Fruit fly (Drosophila melanogaster) whole organism, embryonic: Measurements from ENCODE around the gene CG31855.

ENCODE experiments used
- Abd-B ChIP-seq: fragments of 200-800 bp; sonication (Bioruptor generic); optimal IDR thresholded peaks from 2 replicates; lab custom pipeline; 2018; ENCODE audit warnings: missing biosample characterization, mild to moderate bottlenecking, missing genetic modification characterization, moderate library complexity
- BEAF-32 ChIP-seq: fragments of 200-800 bp; sonication (Bioruptor generic); optimal IDR thresholded peaks from 3 replicates; lab custom pipeline; 2017; ENCODE audit warnings: missing biosample characterization, missing genetic modification characterization, mild to moderate bottlenecking, moderate library complexity, missing genetic modification reagents
- Bgb ChIP-seq: fragments of 200-800 bp; sonication (Bioruptor generic); IDR thresholded peaks from 2 replicates; pipeline ENCODE4 v1.3.6; 2022; ENCODE audit warnings: missing biosample characterization, missing genetic modification characterization; ENCODE audit not compliant: partially characterized antibody
- Bteb2 ChIP-seq: fragments of 200-800 bp; sonication (Bioruptor generic); optimal IDR thresholded peaks from 2 replicates; lab custom pipeline; 2016; ENCODE audit warnings: missing biosample characterization, missing genetic modification characterization
- CG10267 ChIP-seq: fragments of 200-800 bp; sonication (Bioruptor generic); optimal IDR thresholded peaks from 2 replicates; lab custom pipeline; 2018; ENCODE audit warnings: missing biosample characterization, mild to moderate bottlenecking, missing genetic modification characterization, moderate library complexity
- CG12155 ChIP-seq: fragments of 200-800 bp; sonication (Bioruptor generic); optimal IDR thresholded peaks from 3 replicates; lab custom pipeline; 2016; ENCODE audit warnings: missing biosample characterization, missing genetic modification characterization
- CG12659 ChIP-seq: fragments of 200-800 bp; sonication (Bioruptor generic); optimal IDR thresholded peaks from 3 replicates; lab custom pipeline; 2017; ENCODE audit warnings: mild to moderate bottlenecking, missing biosample characterization, missing genetic modification reagents, missing genetic modification characterization
- CG12942 ChIP-seq: fragments of 200-800 bp; sonication (Bioruptor generic); optimal IDR thresholded peaks from 3 replicates; lab custom pipeline; 2016; ENCODE audit warnings: missing biosample characterization, missing genetic modification characterization
- CG13287 ChIP-seq: fragments of 200-800 bp; sonication (Bioruptor generic); IDR thresholded peaks from 2 replicates; pipeline ENCODE4 v1.3.6; 2022; ENCODE audit warnings: missing biosample characterization, missing genetic modification characterization; ENCODE audit not compliant: partially characterized antibody
- CG13775 ChIP-seq: fragments of 200-800 bp; sonication (Bioruptor generic); optimal IDR thresholded peaks from 3 replicates; lab custom pipeline; 2017; ENCODE audit warnings: missing biosample characterization, mild to moderate bottlenecking, missing genetic modification characterization
- CG14710 ChIP-seq: fragments of 200-800 bp; sonication (Bioruptor generic); optimal IDR thresholded peaks from 3 replicates; lab custom pipeline; 2019; ENCODE audit warnings: missing biosample characterization, mild to moderate bottlenecking, missing genetic modification characterization, moderate library complexity
- CG15696 ChIP-seq: fragments of 200-800 bp; sonication (Bioruptor generic); optimal IDR thresholded peaks from 2 replicates; lab custom pipeline; 2019; ENCODE audit warnings: missing biosample characterization, mild to moderate bottlenecking, missing genetic modification characterization, moderate library complexity
- CG1602 ChIP-seq: fragments of 200-800 bp; sonication (Bioruptor generic); optimal IDR thresholded peaks from 3 replicates; lab custom pipeline; 2016; ENCODE audit warnings: missing biosample characterization, missing genetic modification characterization
- CG17912 ChIP-seq: fragments of 200-800 bp; sonication (Bioruptor generic); optimal IDR thresholded peaks from 2 replicates; lab custom pipeline; 2018; ENCODE audit warnings: missing biosample characterization, mild to moderate bottlenecking, missing genetic modification characterization
- CG1792 ChIP-seq: fragments of 200-800 bp; sonication (Bioruptor generic); optimal IDR thresholded peaks from 2 replicates; lab custom pipeline; 2016; ENCODE audit warnings: missing biosample characterization, missing genetic modification characterization
- CG2712 ChIP-seq: fragments of 200-800 bp; optimal IDR thresholded peaks from 3 replicates; lab custom pipeline; 2019; ENCODE audit warnings: missing biosample characterization, mild to moderate bottlenecking, missing genetic modification characterization, moderate library complexity
- CG32532 ChIP-seq: fragments of 200-800 bp; sonication (Bioruptor generic); IDR thresholded peaks from 2 replicates; pipeline ENCODE4 v1.3.6; 2022; ENCODE audit warnings: missing biosample characterization, missing genetic modification characterization
- CG34224 ChIP-seq: fragments of 200-800 bp; sonication (Bioruptor generic); IDR thresholded peaks from 3 replicates; pipeline ENCODE4 v1.3.6; 2022; ENCODE audit warnings: missing biosample characterization, missing genetic modification characterization; ENCODE audit not compliant: partially characterized antibody
- CG7556 ChIP-seq: fragments of 200-800 bp; sonication (Bioruptor generic); optimal IDR thresholded peaks from 2 replicates; lab custom pipeline; 2017; ENCODE audit warnings: missing biosample characterization, mild to moderate bottlenecking, missing genetic modification characterization
- CG7839 ChIP-seq: fragments of 200-800 bp; sonication (Bioruptor generic); optimal IDR thresholded peaks from 3 replicates; lab custom pipeline; 2018; ENCODE audit warnings: missing biosample characterization, mild to moderate bottlenecking, missing genetic modification characterization, moderate library complexity
- CG8478 ChIP-seq: fragments of >200 bp; optimal IDR thresholded peaks from 2 replicates; lab custom pipeline; 2018
- CG9727 ChIP-seq: fragments of 200-800 bp; sonication (Bioruptor generic); optimal IDR thresholded peaks from 3 replicates; lab custom pipeline; 2017; ENCODE audit warnings: missing biosample characterization, mild to moderate bottlenecking, missing genetic modification characterization
- CG9797 ChIP-seq: fragments of 200-800 bp; sonication (Bioruptor generic); optimal IDR thresholded peaks from 3 replicates; lab custom pipeline; 2018; ENCODE audit warnings: missing biosample characterization, mild to moderate bottlenecking, missing genetic modification characterization
- D ChIP-seq, 2 experiments: fragments of 200-800 bp in 1 of 2; fragments of >200 bp in 1 of 2; sonication (Bioruptor generic) in 1 of 2; optimal IDR thresholded peaks; 2 replicates in 1 of 2; 3 replicates in 1 of 2; lab custom pipeline; 2017; ENCODE audit warnings: mild to moderate bottlenecking in 1 of 2, missing biosample characterization in 1 of 2, missing genetic modification characterization in 1 of 2, missing genetic modification reagents in 1 of 2
- Dek ChIP-seq: fragments of 200-800 bp; sonication (Bioruptor generic); optimal IDR thresholded peaks from 3 replicates; lab custom pipeline; 2019; ENCODE audit warnings: missing biosample characterization, mild to moderate bottlenecking, missing genetic modification characterization, moderate library complexity
- HmgZ ChIP-seq: fragments of 200-800 bp; sonication (Bioruptor generic); optimal IDR thresholded peaks from 2 replicates; lab custom pipeline; 2018; ENCODE audit warnings: missing biosample characterization, mild to moderate bottlenecking, missing genetic modification characterization
- MBD-R2 ChIP-seq: fragments of 200-800 bp; sonication (Bioruptor generic); IDR thresholded peaks from 2 replicates; pipeline ENCODE4 v1.3.6; 2022; ENCODE audit warnings: missing biosample characterization, missing genetic modification characterization
- MESR4 ChIP-seq: fragments of 200-800 bp; sonication (Bioruptor generic); optimal IDR thresholded peaks from 2 replicates; lab custom pipeline; 2018; ENCODE audit warnings: missing biosample characterization, mild to moderate bottlenecking, missing genetic modification characterization, moderate library complexity
- Mad ChIP-seq: fragments of 200-800 bp; sonication (Bioruptor generic); optimal IDR thresholded peaks from 2 replicates; lab custom pipeline; 2016; ENCODE audit warnings: missing biosample characterization, missing genetic modification characterization
- Max ChIP-seq: fragments of 200-800 bp; sonication (Bioruptor generic); optimal IDR thresholded peaks from 2 replicates; lab custom pipeline; 2016; ENCODE audit warnings: missing biosample characterization, mild to moderate bottlenecking, missing genetic modification characterization
- Optix ChIP-seq: fragments of 200-800 bp; sonication (Bioruptor generic); IDR thresholded peaks from 3 replicates; pipeline ENCODE4 v1.3.6; 2022; ENCODE audit warnings: missing biosample characterization, missing genetic modification characterization
- PHDP ChIP-seq: fragments of 200-800 bp; sonication (Bioruptor generic); optimal IDR thresholded peaks from 3 replicates; lab custom pipeline; 2018; ENCODE audit warnings: missing biosample characterization, mild to moderate bottlenecking, missing genetic modification characterization, moderate library complexity
- Rfx ChIP-seq: fragments of 200-800 bp; sonication (Bioruptor generic); IDR thresholded peaks from 2 replicates; pipeline ENCODE4 v1.3.6; 2022; ENCODE audit warnings: missing biosample characterization, missing genetic modification characterization
- Xbp1 ChIP-seq: fragments of 200-800 bp; sonication (Bioruptor generic); optimal IDR thresholded peaks from 3 replicates; lab custom pipeline; 2016; ENCODE audit warnings: missing biosample characterization, mild to moderate bottlenecking, missing genetic modification characterization
- bsh ChIP-seq, 2 experiments: fragments of 200-800 bp; sonication (Bioruptor generic); optimal IDR thresholded peaks; 2 replicates each; lab custom pipeline; 2017 to 2018; ENCODE audit warnings: mild to moderate bottlenecking in 2 of 2, missing biosample characterization in 2 of 2, missing genetic modification characterization in 2 of 2, moderate library complexity in 1 of 2
- caup ChIP-seq: fragments of 200-800 bp; sonication (Bioruptor generic); optimal IDR thresholded peaks from 3 replicates; lab custom pipeline; 2017; ENCODE audit warnings: missing biosample characterization, mild to moderate bottlenecking, missing genetic modification characterization, moderate library complexity; ENCODE audit not compliant: severe bottlenecking
- crc ChIP-seq: fragments of 200-800 bp; sonication (Bioruptor generic); optimal IDR thresholded peaks from 2 replicates; lab custom pipeline; 2016; ENCODE audit warnings: missing biosample characterization, missing genetic modification characterization
- h ChIP-seq: fragments of >200 bp; optimal IDR thresholded peaks from 2 replicates; lab custom pipeline; 2017
- lilli ChIP-seq: fragments of 200-800 bp; sonication (Bioruptor generic); optimal IDR thresholded peaks from 3 replicates; lab custom pipeline; 2016; ENCODE audit warnings: missing biosample characterization, missing genetic modification characterization
- mirr ChIP-seq: fragments of 200-800 bp; sonication (Bioruptor generic); optimal IDR thresholded peaks from 3 replicates; lab custom pipeline; 2018; ENCODE audit warnings: missing biosample characterization, mild to moderate bottlenecking, missing genetic modification characterization
- pnt ChIP-seq: fragments of 200-800 bp; sonication (Bioruptor generic); optimal IDR thresholded peaks from 3 replicates; lab custom pipeline; 2016; ENCODE audit warnings: missing biosample characterization, missing genetic modification characterization
- rib ChIP-seq: fragments of 200-800 bp; sonication (Bioruptor generic); IDR thresholded peaks from 2 replicates; pipeline ENCODE4 v1.3.6; 2022; ENCODE audit warnings: missing biosample characterization, missing genetic modification characterization
- sisA ChIP-seq: fragments of 200-800 bp; sonication (Bioruptor generic); IDR thresholded peaks from 2 replicates; pipeline ENCODE4 v1.3.6; 2022; ENCODE audit warnings: missing biosample characterization, missing genetic modification characterization
- ssp ChIP-seq: fragments of 200-800 bp; sonication (Bioruptor generic); IDR thresholded peaks from 2 replicates; pipeline ENCODE4 v1.3.6; 2022; ENCODE audit warnings: missing biosample characterization, missing genetic modification characterization
- sug ChIP-seq: fragments of 200-800 bp; optimal IDR thresholded peaks from 2 replicates; lab custom pipeline; 2019; ENCODE audit warnings: missing biosample characterization, mild to moderate bottlenecking, missing genetic modification characterization, moderate library complexity
- tgo ChIP-seq: fragments of 200-800 bp; sonication (Bioruptor generic); IDR thresholded peaks from 3 replicates; pipeline ENCODE4 v1.3.6; 2022; ENCODE audit warnings: missing biosample characterization, missing genetic modification characterization
- tna ChIP-seq: fragments of 200-800 bp; sonication (Bioruptor generic); IDR thresholded peaks from 2 replicates; pipeline ENCODE4 v1.3.6; 2022; ENCODE audit warnings: missing biosample characterization, missing genetic modification characterization; ENCODE audit not compliant: partially characterized antibody
- vnd ChIP-seq: fragments of 200-800 bp; sonication (Bioruptor generic); IDR thresholded peaks from 3 replicates; pipeline ENCODE4 v1.3.6; 2022; ENCODE audit warnings: missing biosample characterization, missing genetic modification characterization; ENCODE audit not compliant: partially characterized antibody
- wek ChIP-seq: fragments of 200-800 bp; sonication (Bioruptor generic); optimal IDR thresholded peaks from 3 replicates; lab custom pipeline; 2018; ENCODE audit warnings: missing biosample characterization, mild to moderate bottlenecking, missing genetic modification characterization, moderate library complexity
- zen ChIP-seq: fragments of 200-800 bp; sonication (Bioruptor generic); optimal IDR thresholded peaks from 3 replicates; lab custom pipeline; 2018; ENCODE audit warnings: missing biosample characterization, mild to moderate bottlenecking, missing genetic modification characterization, moderate library complexity

CG31855 gene

dm6 chr2L:13366109-13366747, 2.8 kb upstream of the CG31855 start, which contains the start of the genes Nnp-1 and Grx3 (continued):
- TF ChIP-seq h (no peak), sisA (peak; percentile 19; the same call in 1 of the 2 replicates), Dek (tag; lab: Kevin White, UChicago) (peak; percentile 55), CG12942 (GFP tag; lab: Kevin White, UChicago) (peak; percentile 27), CG17912 (GFP tag; lab: Kevin White, UChicago) (no peak), vnd (no peak), CG1792 (no peak), tna (0 out of 2 replicates have a peak, but pooled peaks have one; percentile 12), Max (peak; percentile 98), Bgb (GFP tag; lab: Robert Waterston, UW) (0 out of 2 replicates have a peak, but pooled peaks have one; percentile 7), HmgZ (tag; lab: Kevin White, UChicago) (peak; percentile 52), CG1602 (peak; percentile 22), CG13775 (GFP tag; lab: Kevin White, UChicago) (peak; percentile 44), D (optimal IDR thresholded peaks at IDR 0.05; lab: Kevin White, UChicago) (no peak), D (GFP tag; optimal IDR thresholded peaks at IDR 0.05; lab: Kevin White, UChicago) (peak; percentile 6), ssp (peak; percentile 86), pnt (GFP tag; lab: Kevin White, UChicago) (no peak), CG12659 (GFP tag; lab: Kevin White, UChicago) (peak; percentile 79), CG34224 (GFP tag; lab: Robert Waterston, UW) (0 out of 3 replicates have a peak, but pooled peaks have one; percentile 11), Mad (peak; percentile 37), Abd-B (peak; percentile 76), tgo (GFP tag; lab: Robert Waterston, UW) (peak; percentile 64), zen (peak; percentile 28), CG7556 (GFP tag; lab: Kevin White, UChicago) (no peak), MESR4 (GFP tag; lab: Kevin White, UChicago) (peak; percentile 26), crc (GFP tag; lab: Kevin White, UChicago) (no peak), CG32532 (GFP tag; lab: Robert Waterston, UW) (peak; percentile 56; the same call in 1 of the 2 replicates), CG9797 (GFP tag; lab: Kevin White, UChicago) (peak; percentile 41)

- TF ChIP-seq CG14710 (tag; lab: Kevin White, UChicago) = peak; percentile 46
- peak; percentile 81; the same call in 1 of the 2 replicates for TF ChIP-seq rib (GFP tag; lab: Robert Waterston, UW)
- TF ChIP-seq Rfx (GFP tag; lab: Robert Waterston, UW) = peak; percentile 61
- TF ChIP-seq BEAF-32 (GFP tag; lab: Kevin White, UChicago) = peak; percentile 10
- TF ChIP-seq CG8478 (lab: Kevin White, UChicago) = no peak
- TF ChIP-seq Xbp1 (GFP tag; lab: Kevin White, UChicago) = peak; percentile 28
- peak; percentile 12 for TF ChIP-seq CG7839
- peak; percentile 19 for TF ChIP-seq caup (GFP tag; lab: Kevin White, UChicago)
- TF ChIP-seq MBD-R2 (GFP tag; lab: Robert Waterston, UW) = peak; percentile 76
- TF ChIP-seq CG12155 (GFP tag; lab: Kevin White, UChicago) = peak; percentile 22
- TF ChIP-seq mirr (GFP tag; lab: Kevin White, UChicago) = no peak
- TF ChIP-seq CG9727 (GFP tag; lab: Kevin White, UChicago) = no peak
- peak; percentile 38 for TF ChIP-seq CG2712
- TF ChIP-seq sug (tag; lab: Kevin White, UChicago) = peak; percentile 48
- peak; percentile 13 for TF ChIP-seq Bteb2 (GFP tag; lab: Kevin White, UChicago)
- no peak for TF ChIP-seq Optix
- peak in 1 of 2 experiments; percentile 13 for TF ChIP-seq bsh (GFP tag; optimal IDR thresholded peaks at IDR 0.05; lab: Kevin White, UChicago)
- peak; percentile 51 for TF ChIP-seq lilli (GFP tag; lab: Kevin White, UChicago)
- peak; percentile 24; the same call in 1 of the 2 replicates for TF ChIP-seq CG13287 (GFP tag; lab: Robert Waterston, UW)
- TF ChIP-seq CG15696 = peak; percentile 11
- TF ChIP-seq CG10267 (tag; lab: Kevin White, UChicago) = peak; percentile 49
- peak; percentile 46 for TF ChIP-seq PHDP (tag; lab: Kevin White, UChicago)
- TF ChIP-seq wek (GFP tag; lab: Kevin White, UChicago) = no peak
These were observed 1.6 kb upstream of the CG31855 start, which contains the start of gene Tap42 for dm6 chr2L:13367378-13367777. Gene Tap42, plus strand, starts transcription at chr2L:13367617.
